Fruit fly (Drosophila melanogaster) whole organism, embryonic: ENCODE measurements around the gene AstA-R1.

Experiments used
- CG11093 ChIP-seq: fragments of 200-800 bp; sonication (Bioruptor generic); IDR thresholded peaks from 3 replicates; pipeline ENCODE4 v1.3.6; 2022; ENCODE audit warnings: missing biosample characterization, missing genetic modification characterization
- CG12769 ChIP-seq: fragments of 200-800 bp; sonication (Bioruptor generic); optimal IDR thresholded peaks from 2 replicates; lab custom pipeline; 2019; ENCODE audit warnings: missing biosample characterization, mild to moderate bottlenecking, missing genetic modification characterization, moderate library complexity
- CG13894 ChIP-seq: fragments of 200-800 bp; sonication (Bioruptor generic); optimal IDR thresholded peaks from 3 replicates; lab custom pipeline; 2018; ENCODE audit warnings: missing biosample characterization, mild to moderate bottlenecking, missing genetic modification characterization, moderate library complexity
- Elba2 ChIP-seq: fragments of 200-800 bp; sonication (Bioruptor generic); optimal IDR thresholded peaks from 3 replicates; lab custom pipeline; 2016; ENCODE audit warnings: missing biosample characterization, missing genetic modification characterization
- crp ChIP-seq, 2 experiments: fragments of 200-800 bp; sonication (Bioruptor generic); optimal IDR thresholded peaks; 2 replicates in 1 of 2; 3 replicates in 1 of 2; lab custom pipeline; 2017; ENCODE audit warnings: missing biosample characterization in 2 of 2, missing genetic modification characterization in 2 of 2, mild to moderate bottlenecking in 1 of 2, moderate library complexity in 1 of 2
- otp ChIP-seq: fragments of 200-800 bp; sonication (Bioruptor generic); IDR thresholded peaks from 3 replicates; pipeline ENCODE4, ENCODE4 v1.3.6; 2022; ENCODE audit warnings: missing biosample characterization, missing genetic modification characterization

DNA sequence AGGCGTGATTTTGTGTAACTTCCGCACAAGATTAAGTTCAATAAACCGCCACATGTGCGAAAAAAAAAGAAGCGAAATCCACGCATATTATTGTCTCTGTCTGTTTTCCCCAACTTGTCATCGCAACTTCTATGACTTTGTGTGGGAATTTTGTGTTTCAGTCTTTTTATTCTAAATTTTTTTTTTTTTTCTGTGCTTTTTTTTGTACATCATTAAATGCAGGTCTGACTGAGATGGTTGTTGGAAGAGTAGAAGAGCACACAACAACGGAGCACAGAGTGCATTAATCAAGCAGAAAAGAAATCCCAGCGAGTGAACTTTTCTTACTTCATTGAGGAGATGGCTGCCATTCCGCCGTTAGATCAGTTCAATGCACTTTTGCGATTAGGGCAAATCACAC is 141.3 kb downstream of the AstA-R1 start:
- TF ChIP-seq crp (GFP tag; optimal IDR thresholded peaks at IDR 0.05; lab: Kevin White, UChicago) (no peak), Elba2 (GFP tag; lab: Kevin White, UChicago) (no peak), otp (GFP tag; lab: Robert Waterston, UW) (no peak), CG13894 (tag; lab: Kevin White, UChicago) (no peak), CG11093 (GFP tag; lab: Robert Waterston, UW) (no peak), CG12769 (no peak)
